Fruit fly (Drosophila melanogaster) whole organism, embryonic: Measurements from ENCODE around the gene Mlp84B.

Source experiments
- BtbVII ChIP-seq: fragments of 200-800 bp; sonication (Bioruptor generic); optimal IDR thresholded peaks from 3 replicates; lab custom pipeline; 2017; ENCODE audit warnings: missing biosample characterization, mild to moderate bottlenecking, missing genetic modification characterization
- Bteb2 ChIP-seq: fragments of 200-800 bp; sonication (Bioruptor generic); optimal IDR thresholded peaks from 2 replicates; lab custom pipeline; 2016; ENCODE audit warnings: missing biosample characterization, missing genetic modification characterization
- CG10267 ChIP-seq: fragments of 200-800 bp; sonication (Bioruptor generic); optimal IDR thresholded peaks from 2 replicates; lab custom pipeline; 2018; ENCODE audit warnings: missing biosample characterization, mild to moderate bottlenecking, missing genetic modification characterization, moderate library complexity
- CG13775 ChIP-seq: fragments of 200-800 bp; sonication (Bioruptor generic); optimal IDR thresholded peaks from 3 replicates; lab custom pipeline; 2017; ENCODE audit warnings: missing biosample characterization, mild to moderate bottlenecking, missing genetic modification characterization
- CG1647 ChIP-seq: fragments of 200-800 bp; sonication (Bioruptor generic); optimal IDR thresholded peaks from 3 replicates; lab custom pipeline; 2016; ENCODE audit warnings: missing biosample characterization, missing genetic modification characterization
- CG30403 ChIP-seq: fragments of 200-800 bp; sonication (Bioruptor generic); optimal IDR thresholded peaks from 3 replicates; lab custom pipeline; 2016; ENCODE audit warnings: missing biosample characterization, missing genetic modification characterization
- CG32772 ChIP-seq: fragments of 200-800 bp; sonication (Bioruptor generic); IDR thresholded peaks from 2 replicates; pipeline ENCODE4 v1.3.6; 2022; ENCODE audit warnings: missing biosample characterization, missing genetic modification characterization
- CG3995 ChIP-seq: fragments of 200-800 bp; sonication (Bioruptor generic); optimal IDR thresholded peaks from 3 replicates; lab custom pipeline; 2016; ENCODE audit warnings: missing biosample characterization, missing genetic modification characterization
- CG6854 ChIP-seq: fragments of 200-800 bp; sonication (Bioruptor generic); optimal IDR thresholded peaks from 3 replicates; lab custom pipeline; 2017; ENCODE audit warnings: missing biosample characterization, mild to moderate bottlenecking, missing genetic modification characterization
- CG7745 ChIP-seq: fragments of 200-800 bp; sonication (Bioruptor generic); optimal IDR thresholded peaks from 2 replicates; lab custom pipeline; 2018; ENCODE audit warnings: missing biosample characterization, mild to moderate bottlenecking, missing genetic modification characterization, moderate library complexity
- CG8281 ChIP-seq: fragments of 200-800 bp; sonication (Bioruptor generic); optimal IDR thresholded peaks from 2 replicates; lab custom pipeline; 2018; ENCODE audit warnings: missing biosample characterization, mild to moderate bottlenecking, missing genetic modification characterization, moderate library complexity
- CG8290 ChIP-seq, 3 experiments: fragments of 200-800 bp; sonication (Bioruptor generic); optimal IDR thresholded peaks; 2 replicates each; lab custom pipeline; 2016 to 2019; ENCODE audit warnings: missing biosample characterization in 3 of 3, missing genetic modification characterization in 3 of 3, mild to moderate bottlenecking in 2 of 3, moderate library complexity in 1 of 3
- Chrac-16 ChIP-seq: fragments of 200-800 bp; sonication (Bioruptor generic); optimal IDR thresholded peaks from 3 replicates; lab custom pipeline; 2016; ENCODE audit warnings: missing biosample characterization, missing genetic modification characterization
- Dfd ChIP-seq, 2 experiments: fragments of >200 bp; optimal IDR thresholded peaks; 2 replicates each; lab custom pipeline; 2017; ENCODE audit warnings: missing biosample characterization in 2 of 2, missing genetic modification characterization in 2 of 2
- Drgx ChIP-seq: fragments of 200-800 bp; sonication (Bioruptor generic); IDR thresholded peaks from 2 replicates; pipeline ENCODE4 v1.3.6; 2022; ENCODE audit warnings: missing biosample characterization, missing genetic modification characterization
- Ets65A ChIP-seq: fragments of 200-800 bp; sonication (Bioruptor generic); peaks from one replicate; lab custom pipeline; 2016; ENCODE audit warnings: missing biosample characterization, missing genetic modification characterization
- HLH54F ChIP-seq: fragments of 200-800 bp; sonication (Bioruptor generic); optimal IDR thresholded peaks from 3 replicates; lab custom pipeline; 2016; ENCODE audit warnings: missing biosample characterization, missing genetic modification characterization
- Hand ChIP-seq: fragments of 200-800 bp; sonication (Bioruptor generic); optimal IDR thresholded peaks from 2 replicates; lab custom pipeline; 2017; ENCODE audit warnings: mild to moderate bottlenecking, missing biosample characterization, missing genetic modification reagents, missing genetic modification characterization
- Med ChIP-seq: fragments of 200-800 bp; sonication (Bioruptor generic); peaks from one replicate; lab custom pipeline; 2016; ENCODE audit warnings: missing biosample characterization, missing genetic modification characterization, mild to moderate bottlenecking, inconsistent platforms, moderate library complexity
- Opbp ChIP-seq: fragments of 200-800 bp; sonication (Bioruptor generic); IDR thresholded peaks from 3 replicates; pipeline ENCODE4 v1.3.6; 2022; ENCODE audit warnings: missing biosample characterization, missing genetic modification characterization; ENCODE audit not compliant: partially characterized antibody
- Usf ChIP-seq: fragments of 200-800 bp; sonication (Bioruptor generic); optimal IDR thresholded peaks from 2 replicates; lab custom pipeline; 2017; ENCODE audit warnings: missing genotype, missing biosample characterization, missing genetic modification characterization
- YL-1 ChIP-seq: fragments of 200-800 bp; sonication (Bioruptor generic); optimal IDR thresholded peaks from 3 replicates; lab custom pipeline; 2017; ENCODE audit warnings: missing biosample characterization, mild to moderate bottlenecking, missing genetic modification characterization
- bbx ChIP-seq: fragments of 200-800 bp; sonication (Bioruptor generic); IDR thresholded peaks from 2 replicates; pipeline ENCODE4 v1.3.6; 2022; ENCODE audit warnings: missing biosample characterization, missing genetic modification characterization; ENCODE audit not compliant: partially characterized antibody
- bcd ChIP-seq: fragments of 200-800 bp; sonication (Bioruptor generic); optimal IDR thresholded peaks from 2 replicates; lab custom pipeline; 2017; ENCODE audit warnings: missing biosample characterization, mild to moderate bottlenecking, missing genetic modification characterization
- h ChIP-seq: fragments of >200 bp; optimal IDR thresholded peaks from 2 replicates; lab custom pipeline; 2017
- inv ChIP-seq: fragments of 200-800 bp; sonication (Bioruptor generic); IDR thresholded peaks from 2 replicates; pipeline ENCODE4 v1.3.6; 2022; ENCODE audit warnings: missing biosample characterization, missing genetic modification characterization; ENCODE audit not compliant: partially characterized antibody
- phol ChIP-seq: fragments of 200-800 bp; sonication (Bioruptor generic); optimal IDR thresholded peaks from 3 replicates; lab custom pipeline; 2018; ENCODE audit warnings: missing biosample characterization, mild to moderate bottlenecking, missing genetic modification characterization, moderate library complexity
- ranshi ChIP-seq: fragments of 200-800 bp; sonication (Bioruptor generic); IDR thresholded peaks from 2 replicates; pipeline ENCODE4 v1.3.6; 2022; ENCODE audit warnings: missing biosample characterization, missing genetic modification characterization
- rib ChIP-seq: fragments of 200-800 bp; sonication (Bioruptor generic); IDR thresholded peaks from 2 replicates; pipeline ENCODE4 v1.3.6; 2022; ENCODE audit warnings: missing biosample characterization, missing genetic modification characterization
- sens-2 ChIP-seq: fragments of 200-800 bp; sonication (Bioruptor generic); IDR thresholded peaks from 2 replicates; pipeline ENCODE4 v1.3.6; 2022; ENCODE audit warnings: missing biosample characterization, missing genetic modification characterization
- shn ChIP-seq: fragments of 200-800 bp; sonication (Bioruptor generic); optimal IDR thresholded peaks from 3 replicates; lab custom pipeline; 2016; ENCODE audit warnings: missing biosample characterization, missing genetic modification characterization
- sima ChIP-seq: fragments of 200-800 bp; sonication (Bioruptor generic); optimal IDR thresholded peaks from 2 replicates; lab custom pipeline; 2016; ENCODE audit warnings: missing biosample characterization, missing genetic modification characterization
- tna ChIP-seq: fragments of 200-800 bp; sonication (Bioruptor generic); IDR thresholded peaks from 2 replicates; pipeline ENCODE4 v1.3.6; 2022; ENCODE audit warnings: missing biosample characterization, missing genetic modification characterization; ENCODE audit not compliant: partially characterized antibody
- twi ChIP-seq: fragments of 200-800 bp; optimal IDR thresholded peaks from 2 replicates; lab custom pipeline; 2019; ENCODE audit warnings: missing biosample characterization, mild to moderate bottlenecking, missing genetic modification characterization, moderate library complexity
- usp ChIP-seq: fragments of >200 bp; optimal IDR thresholded peaks from 2 replicates; lab custom pipeline; 2017; ENCODE audit warnings: missing biosample characterization, missing genetic modification characterization
- zen ChIP-seq: fragments of 200-800 bp; sonication (Bioruptor generic); optimal IDR thresholded peaks from 3 replicates; lab custom pipeline; 2018; ENCODE audit warnings: missing biosample characterization, mild to moderate bottlenecking, missing genetic modification characterization, moderate library complexity

The Mlp84B gene

DNA sequence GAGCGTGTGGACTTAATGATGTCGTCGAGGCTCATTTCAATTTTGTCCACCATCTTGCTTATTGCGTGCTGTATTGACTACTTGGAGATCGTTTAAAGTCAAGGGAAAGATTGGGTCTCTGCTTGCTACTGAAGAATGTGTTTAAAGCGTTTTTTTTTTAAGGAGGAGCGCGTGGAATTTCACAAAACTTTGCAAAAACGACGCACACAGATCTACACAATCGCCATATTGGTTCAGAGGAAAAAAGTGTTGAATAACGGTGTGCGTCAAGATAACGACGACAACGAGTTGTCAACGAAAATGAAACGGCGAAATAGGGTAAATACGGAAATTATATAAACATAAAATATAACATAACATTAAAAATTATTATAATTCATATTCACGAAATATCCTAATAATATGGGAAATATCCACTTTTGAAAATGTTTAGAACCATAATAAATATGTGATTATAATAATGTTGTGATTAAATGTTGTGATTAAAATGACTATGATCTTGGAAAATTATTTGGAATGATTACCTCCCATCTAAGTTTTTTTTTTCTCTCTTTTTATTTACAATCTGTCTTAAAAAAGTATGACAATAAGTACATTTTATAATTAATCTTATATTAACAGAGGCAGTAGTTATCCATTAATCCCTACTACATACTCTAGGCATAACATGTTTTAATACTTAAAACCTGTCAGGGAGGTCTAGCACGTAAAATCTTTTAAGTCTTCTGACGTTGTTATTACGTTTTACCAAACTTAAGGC lies 37.2 kb downstream of the Mlp84B start, which contains the start of gene Ref1 (continued):
- TF ChIP-seq zen, result peak; percentile 35
- no peak for TF ChIP-seq shn (GFP tag; lab: Kevin White, UChicago)
- TF ChIP-seq CG10267 (tag; lab: Kevin White, UChicago), result peak; percentile 91
- no peak for TF ChIP-seq sima
- peak; percentile 76 for TF ChIP-seq CG8290 (GFP tag; optimal IDR thresholded peaks at IDR 0.05; lab: Kevin White, UChicago)
- TF ChIP-seq CG8290 (tag; optimal IDR thresholded peaks at IDR 0.05; lab: Kevin White, UChicago), result peak in 1 of 2 experiments; percentile 24
- 0 out of 3 replicates have a peak, but pooled peaks have one; percentile 12 for TF ChIP-seq Opbp
- no peak for TF ChIP-seq BtbVII (GFP tag; lab: Kevin White, UChicago)
- TF ChIP-seq phol (tag; lab: Kevin White, UChicago), result peak; percentile 100
- peak; percentile 14 for TF ChIP-seq CG3995 (GFP tag; lab: Kevin White, UChicago)
- TF ChIP-seq Usf, result no peak
- TF ChIP-seq CG7745 (tag; lab: Kevin White, UChicago), result no peak
- no peak for TF ChIP-seq Chrac-16 (GFP tag; lab: Kevin White, UChicago)
- no peak for TF ChIP-seq CG1647 (GFP tag; lab: Kevin White, UChicago)

DNA sequence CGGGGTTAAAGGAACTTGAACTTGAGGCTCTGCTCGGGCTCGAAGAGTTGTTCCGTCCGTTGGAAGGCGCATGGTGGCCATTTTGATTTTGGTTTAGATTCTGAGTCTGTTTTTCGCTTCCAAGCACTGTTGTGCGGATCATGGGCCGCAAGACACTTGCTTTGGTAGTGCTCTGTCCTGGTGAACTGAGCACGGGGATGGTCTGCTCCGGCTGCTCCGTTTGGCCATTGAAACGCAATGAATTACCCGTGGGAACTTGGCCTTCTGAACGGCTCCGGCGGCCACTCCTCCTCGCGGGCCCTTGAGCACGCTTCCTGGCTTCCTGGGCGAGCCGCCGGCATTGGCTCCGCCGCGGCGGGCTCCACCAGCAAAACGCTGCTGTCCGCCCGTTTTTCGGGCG lies 37.8 kb downstream of the Mlp84B start:
- TF ChIP-seq twi (tag; lab: Kevin White, UChicago) (no peak), inv (peak; percentile 20; the same call in 1 of the 2 replicates), h (lab: Kevin White, UChicago) (peak; percentile 26), usp (no peak), CG8281 (tag; lab: Kevin White, UChicago) (no peak), CG30403 (GFP tag; lab: Kevin White, UChicago) (no peak), CG6854 (GFP tag; lab: Kevin White, UChicago) (no peak), bbx (GFP tag; lab: Robert Waterston, UW) (no peak), Drgx (GFP tag; lab: Robert Waterston, UW) (no peak), Bteb2 (GFP tag; lab: Kevin White, UChicago) (no peak), ranshi (GFP tag; lab: Robert Waterston, UW) (no peak), bcd (GFP tag; lab: Kevin White, UChicago) (no peak), CG13775 (no peak), Hand (GFP tag; lab: Kevin White, UChicago) (no peak), Ets65A (GFP tag; lab: Kevin White, UChicago) (peak; percentile 81), Dfd (GFP tag; optimal IDR thresholded peaks at IDR 0.05; lab: Kevin White, UChicago) (no peak), Med (GFP tag; lab: Kevin White, UChicago) (peak; percentile 60), tna (GFP tag; lab: Robert Waterston, UW) (0 out of 2 replicates have a peak, but pooled peaks have one; percentile 34), CG32772 (GFP tag; lab: Robert Waterston, UW) (0 out of 2 replicates have a peak, but pooled peaks have one; percentile 25), YL-1 (GFP tag; lab: Kevin White, UChicago) (no peak), sens-2 (GFP tag; lab: Robert Waterston, UW) (no peak), rib (GFP tag; lab: Robert Waterston, UW) (0 out of 2 replicates have a peak, but pooled peaks have one; percentile 56), HLH54F (GFP tag; lab: Kevin White, UChicago) (no peak)
- TF ChIP-seq, all 482 proteins: peak for 7
